Worm (Caenorhabditis elegans): ENCODE measurements around the gene sec-16A.2.

- TF ChIP-seq dpl-1 (GFP tag; optimal IDR thresholded peaks at IDR 0.05) (no peak), nhr-11 (tag; optimal IDR thresholded peaks at IDR 0.05) (no peak)
These were observed 19.0 kb upstream of the sec-16A.2 start for ce11 chrX:8268083-8268482.

Measured in whole organism, L1 larva.